Fruit fly (Drosophila melanogaster) whole organism, pupa: ENCODE measurements around the gene CG3323.

Source experiments
- CG10348 ChIP-seq: fragments of 200-800 bp; sonication (Bioruptor generic); IDR thresholded peaks from 2 replicates; pipeline ENCODE4 v1.3.6; 2022; ENCODE audit warnings: missing biosample characterization, missing genetic modification characterization
- CG12605 ChIP-seq: fragments of 200-800 bp; sonication (Bioruptor generic); IDR thresholded peaks from 2 replicates; pipeline ENCODE4 v1.3.6; 2022; ENCODE audit warnings: missing biosample characterization, missing genetic modification characterization
- CG13204 ChIP-seq: fragments of 200-800 bp; sonication (Bioruptor generic); optimal IDR thresholded peaks from 2 replicates; lab custom pipeline; 2018; ENCODE audit warnings: missing biosample characterization, mild to moderate bottlenecking, missing genetic modification characterization, moderate library complexity
- CG14655 ChIP-seq: fragments of 200-800 bp; sonication (Bioruptor generic); optimal IDR thresholded peaks from 3 replicates; lab custom pipeline; 2017; ENCODE audit warnings: mild to moderate bottlenecking, missing biosample characterization, missing genetic modification reagents, missing genetic modification characterization
- CG8301 ChIP-seq: fragments of 200-800 bp; sonication (Bioruptor generic); optimal IDR thresholded peaks from 2 replicates; lab custom pipeline; 2018; ENCODE audit warnings: missing biosample characterization, mild to moderate bottlenecking, missing genetic modification characterization
- EcR ChIP-seq: fragments of 200-800 bp; sonication (Bioruptor generic); optimal IDR thresholded peaks from 3 replicates; lab custom pipeline; 2019; ENCODE audit warnings: missing biosample characterization, missing genetic modification characterization, mild to moderate bottlenecking, moderate library complexity, missing genetic modification reagents
- Ets98B ChIP-seq: fragments of 200-800 bp; sonication (Bioruptor generic); IDR thresholded peaks from 2 replicates; pipeline ENCODE4 v1.3.6; 2022; ENCODE audit warnings: missing biosample characterization, missing genetic modification characterization
- Pif1A ChIP-seq: fragments of 200-800 bp; sonication (Bioruptor generic); optimal IDR thresholded peaks from 3 replicates; lab custom pipeline; 2016; ENCODE audit warnings: missing biosample characterization, missing genetic modification characterization

dm6 chrX:5312958-5313357 lies 7.5 kb upstream of the CG3323 start, which contains the start of gene CG4198:
- TF ChIP-seq Ets98B (GFP tag; lab: Robert Waterston, UW) = no peak
- TF ChIP-seq CG10348 (GFP tag; lab: Robert Waterston, UW) = no peak
- TF ChIP-seq EcR (GFP tag; lab: Kevin White, UChicago) = no peak
- no peak for TF ChIP-seq CG14655 (GFP tag; lab: Kevin White, UChicago)
- TF ChIP-seq Pif1A (GFP tag; lab: Kevin White, UChicago) = no peak
- no peak for TF ChIP-seq CG8301 (tag; lab: Kevin White, UChicago)
- TF ChIP-seq CG12605 (GFP tag; lab: Robert Waterston, UW) = no peak
- no peak for TF ChIP-seq CG13204
